Fruit fly (Drosophila melanogaster): ENCODE data around the gene CG10195.

DNA sequence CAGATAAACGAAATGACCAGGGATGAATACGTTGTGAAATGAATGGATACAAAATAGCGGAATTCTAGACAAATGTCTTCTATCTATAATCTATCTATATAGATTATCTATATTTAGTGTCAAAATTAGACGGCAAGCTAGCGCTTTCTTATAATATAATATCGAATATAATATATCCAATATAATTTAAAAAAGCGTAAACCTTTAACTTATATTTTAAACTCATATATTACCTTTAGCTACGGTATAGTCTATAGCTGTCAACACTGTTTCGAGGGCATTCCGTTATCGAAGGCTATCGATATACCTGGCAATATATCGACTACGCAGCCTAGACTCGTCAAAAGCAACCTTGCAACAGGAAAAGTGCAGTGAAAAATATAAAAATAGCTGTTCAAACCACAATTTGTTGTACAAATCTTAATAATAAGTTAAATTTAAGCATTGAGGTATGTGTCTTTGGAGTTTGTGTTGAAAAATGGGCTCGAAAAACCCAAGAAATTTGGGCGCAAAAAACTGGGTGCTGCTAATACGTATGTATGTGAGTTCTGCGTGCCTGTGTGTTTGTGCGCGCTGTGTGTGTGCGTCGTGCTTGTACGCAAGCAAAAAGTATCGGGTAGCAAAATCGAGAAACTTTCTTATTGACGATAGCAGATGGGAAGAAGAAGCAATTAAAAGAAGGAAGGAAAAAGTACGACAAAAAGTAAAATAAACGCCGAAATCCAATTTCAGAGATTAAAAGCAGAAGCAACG, 8.6 kb upstream of the CG10195 start, which contains the start of the genes swm and Ctu2:
- TF ChIP-seq Dll (optimal IDR thresholded peaks at IDR 0.05) (no peak), usp (GFP tag; optimal IDR thresholded peaks at IDR 0.05) (no peak), CG8478 (optimal IDR thresholded peaks at IDR 0.05) (no peak), psq (optimal IDR thresholded peaks at IDR 0.05) (no peak), pan (optimal IDR thresholded peaks at IDR 0.05) (no peak)
